Worm (Caenorhabditis elegans): ENCODE measurements around the gene srv-34.
"Not testable (repeated sequence)": the region's sequence is repeated elsewhere in the genome, so short reads cannot be mapped to it uniquely, and the experiment has no call there.

Gene srv-34

DNA sequence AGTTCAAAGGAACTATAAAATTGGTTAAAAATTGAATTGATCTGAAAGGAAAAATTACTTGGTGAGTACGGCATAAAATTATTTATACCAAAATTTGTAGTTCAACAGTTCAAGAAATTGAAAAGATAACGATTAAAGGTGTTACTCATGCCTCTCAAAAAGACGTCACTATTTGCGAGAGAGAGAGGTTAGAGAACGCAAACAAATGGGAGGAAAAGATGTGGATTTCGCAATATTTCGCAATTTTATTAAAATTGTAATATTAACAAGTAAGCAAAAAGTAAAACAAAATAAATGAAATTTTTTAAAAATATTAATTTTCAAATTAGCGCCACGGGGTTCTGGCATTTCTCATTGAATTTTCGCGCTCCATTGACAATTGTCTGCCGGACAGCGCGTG is 20.6 kb upstream of the srv-34 start, which contains the start of gene F13A7.11:
F13A7.11 (minus strand) TSS at position 174 of the 400 bp plus-strand sequence.
- TF ChIP-seq Y53F4B.3 (GFP tag; IDR thresholded peaks at IDR 0.05) (no peak), snpc-4 (GFP tag; optimal IDR thresholded peaks at IDR 0.05) (no peak), snpc-4 (tag; optimal IDR thresholded peaks at IDR 0.05) (peak in 2 of 4 experiments; percentile 2 to 4), mcd-1 (GFP tag; IDR thresholded peaks at IDR 0.05) (0 out of 2 replicates have a peak, but pooled peaks have one; percentile 13), hmg-1.2 (GFP tag; IDR thresholded peaks at IDR 0.05) (no peak), attf-5 (GFP tag; optimal IDR thresholded peaks at IDR 0.05) (peak; percentile 15), cebp-2 (GFP tag; IDR thresholded peaks at IDR 0.05) (0 out of 2 replicates have a peak, but pooled peaks have one; percentile 52), nhr-80 (tag; optimal IDR thresholded peaks at IDR 0.05) (peak; percentile 41), cebp-1 (GFP tag; IDR thresholded peaks at IDR 0.05) (peak; percentile 99), cebp-1 (tag; optimal IDR thresholded peaks at IDR 0.05) (peak; percentile 99)

DNA sequence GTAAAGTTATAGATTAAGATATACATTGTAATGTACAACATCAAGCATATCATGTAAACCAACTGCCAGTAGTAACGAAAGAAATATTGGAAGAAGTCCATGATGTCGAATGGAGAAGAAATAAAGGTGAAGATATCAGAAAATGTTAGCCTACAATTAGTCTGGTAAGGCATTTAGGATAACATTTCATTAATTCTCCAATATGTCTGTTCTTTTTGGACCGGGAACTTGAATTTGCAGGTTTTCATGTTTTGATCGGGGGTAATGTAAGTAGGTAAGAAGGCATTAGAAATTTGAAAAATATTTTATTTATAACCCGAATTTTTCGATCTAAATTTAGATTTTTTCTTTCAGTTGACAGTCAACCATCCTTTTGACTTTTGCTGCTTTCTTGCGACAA is 19.2 kb upstream of the srv-34 start, which contains the start of gene srd-63:
srd-63 (minus strand) TSS at position 101 of the 400 bp plus-strand sequence.
- TF ChIP-seq F22D6.2 (tag; optimal IDR thresholded peaks at IDR 0.05) (no peak), mcd-1 (GFP tag; IDR thresholded peaks at IDR 0.05) (no peak), ztf-3 (GFP tag; optimal IDR thresholded peaks at IDR 0.05) (no peak), B0035.1 (tag; optimal IDR thresholded peaks at IDR 0.05) (no peak), Y67H2A.10 (GFP tag; conservative IDR thresholded peaks at IDR 0.05) (no peak), akir-1 (GFP tag; optimal IDR thresholded peaks at IDR 0.05) (no peak), madf-3 (GFP tag; IDR thresholded peaks at IDR 0.05) (no peak), bed-2 (GFP tag; IDR thresholded peaks at IDR 0.05) (no peak), ceh-100 (GFP tag; IDR thresholded peaks at IDR 0.05) (no peak), snpc-1.1 (tag; optimal IDR thresholded peaks at IDR 0.05; ENCODE audit: insufficient read depth) (no peak), ztf-22 (GFP tag; optimal IDR thresholded peaks at IDR 0.05) (no peak), bed-1 (GFP tag; IDR thresholded peaks at IDR 0.05) (no peak), F49E8.2 (tag; optimal IDR thresholded peaks at IDR 0.05; ENCODE audit: insufficient read depth) (no peak), tlf-1 (GFP tag; optimal IDR thresholded peaks at IDR 0.05) (no peak), lin-54 (GFP tag; optimal IDR thresholded peaks at IDR 0.05) (no peak), B0336.3 (GFP tag; IDR thresholded peaks at IDR 0.05) (no peak), sdz-38 (tag; optimal IDR thresholded peaks at IDR 0.05) (no peak)

ce11 chrV:16390655-16391054 is 16.1 kb upstream of the srv-34 start, which contains the start of gene gst-44:
gst-44 (plus strand) TSS chrV:16390891.
- TF ChIP-seq repo-1 (tag; optimal IDR thresholded peaks at IDR 0.05), result no peak
- TF ChIP-seq lsy-27 (tag; optimal IDR thresholded peaks at IDR 0.05; ENCODE audit: borderline replicate concordance, insufficient read depth), result no peak
- peak; percentile 62 for TF ChIP-seq nhr-80 (tag; optimal IDR thresholded peaks at IDR 0.05)

DNA sequence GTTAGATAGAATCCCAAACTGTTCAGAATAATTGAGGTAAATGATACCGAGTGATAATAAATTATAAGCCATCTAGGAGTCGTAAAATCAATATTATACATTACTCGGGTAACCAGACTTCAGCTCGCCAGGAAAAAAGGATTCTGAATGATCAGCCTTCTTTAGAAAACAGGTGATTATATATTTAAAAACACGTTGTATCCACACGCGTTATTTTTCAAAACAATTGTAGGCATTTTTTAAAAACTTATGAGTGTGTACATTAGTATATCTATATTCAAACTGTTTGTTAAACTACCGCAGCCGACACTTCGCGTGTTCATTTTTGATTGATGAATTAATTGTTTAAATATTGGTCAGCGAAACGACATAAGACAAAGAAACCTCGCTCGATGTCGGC is 13.7 kb upstream of the srv-34 start, which contains the start of gene sri-65:
sri-65 (minus strand) TSS at position 101 of the 400 bp plus-strand sequence.
- TF ChIP-seq snpc-1.3 (tag; optimal IDR thresholded peaks at IDR 0.05; ENCODE audit: insufficient read depth) (no peak), ztf-18 (tag; optimal IDR thresholded peaks at IDR 0.05) (no peak), T26A5.8 (tag; optimal IDR thresholded peaks at IDR 0.05) (no peak), Y53F4B.3 (GFP tag; IDR thresholded peaks at IDR 0.05) (no peak)

DNA sequence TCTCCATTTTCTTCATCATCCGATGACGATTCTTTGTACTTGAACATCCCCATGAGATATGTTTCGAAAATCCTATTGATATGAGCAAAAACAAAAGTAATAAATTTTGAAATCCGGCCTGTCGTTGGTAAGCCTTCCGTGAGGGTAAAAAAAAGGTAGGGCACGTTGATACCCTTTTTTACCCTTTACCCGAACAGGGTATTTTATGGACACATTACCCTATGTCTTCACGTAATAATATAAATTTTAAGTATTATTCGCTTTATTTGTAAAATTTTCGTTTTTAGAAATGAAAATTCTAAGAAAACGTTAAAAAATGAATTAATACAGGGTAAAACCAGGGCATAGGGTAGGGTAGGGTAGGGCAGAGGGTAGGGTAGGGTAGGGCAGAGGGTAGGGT is 9.2 kb upstream of the srv-34 start, which contains the start of gene F13A7.7:
F13A7.7 (minus strand) TSS at position 101 of the 400 bp plus-strand sequence.
- not testable (repeated sequence) for TF ChIP-seq hlh-26 (GFP tag; conservative IDR thresholded peaks at IDR 0.05); dox-1 (GFP tag; IDR thresholded peaks at IDR 0.05); ceh-40 (GFP tag; IDR thresholded peaks at IDR 0.05)
